Worm (Caenorhabditis elegans): ENCODE data around the gene lin-1.

DNA sequence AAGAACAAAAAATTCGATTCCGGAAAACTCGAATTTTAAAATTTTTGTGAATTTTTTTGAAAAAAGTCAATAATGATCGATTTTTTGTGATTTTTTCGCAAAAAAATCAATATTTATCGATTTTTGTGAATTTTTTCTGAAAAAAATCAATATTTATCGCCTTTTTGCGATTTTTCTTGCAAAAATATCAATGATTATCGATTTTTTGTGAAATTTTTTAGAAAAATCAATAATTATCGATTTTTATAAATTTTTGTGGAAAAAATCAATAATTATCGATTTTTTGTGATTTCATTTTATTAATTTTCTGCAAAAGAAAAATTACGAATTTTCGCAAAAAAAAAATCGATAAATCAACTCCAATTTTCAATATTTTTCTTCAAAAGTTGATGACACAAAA lies 64.1 kb downstream of the lin-1 start:
- no peak for TF ChIP-seq ama-1 (optimal IDR thresholded peaks at IDR 0.05)
- TF ChIP-seq B0310.2 (tag; optimal IDR thresholded peaks at IDR 0.05) = no peak
- TF ChIP-seq hmg-4 (GFP tag; optimal IDR thresholded peaks at IDR 0.05) = no peak
- TF ChIP-seq tbx-11 (GFP tag; IDR thresholded peaks at IDR 0.05) = no peak
- TF ChIP-seq tra-4 (tag; optimal IDR thresholded peaks at IDR 0.05) = no peak
- TF ChIP-seq sea-1 (GFP tag; conservative IDR thresholded peaks at IDR 0.05) = no peak
- no peak for TF ChIP-seq tbx-37 (GFP tag; conservative IDR thresholded peaks at IDR 0.05)
- no peak for TF ChIP-seq pes-1 (GFP tag; IDR thresholded peaks at IDR 0.05)
- no peak for TF ChIP-seq ceh-13 (GFP tag; optimal IDR thresholded peaks at IDR 0.05)
- no peak for TF ChIP-seq F13C5.2 (tag; optimal IDR thresholded peaks at IDR 0.05)
- TF ChIP-seq flt-1 (GFP tag; IDR thresholded peaks at IDR 0.05) = no peak
- no peak for TF ChIP-seq aly-1 (tag; optimal IDR thresholded peaks at IDR 0.05)
- TF ChIP-seq scrt-1 (GFP tag; IDR thresholded peaks at IDR 0.05) = no peak
